Fruit fly (Drosophila melanogaster) whole organism, embryonic: ENCODE results near the gene sol.

Experiments
- ATbp ChIP-seq: fragments of 200-800 bp; sonication (Bioruptor generic); optimal IDR thresholded peaks from 2 replicates; lab custom pipeline; 2017; ENCODE audit warnings: missing biosample characterization, mild to moderate bottlenecking, missing genetic modification characterization, missing genetic modification reagents
- B-H1 ChIP-seq: fragments of 200-800 bp; sonication (Bioruptor generic); IDR thresholded peaks from 3 replicates; pipeline ENCODE4 v1.3.6; 2022; ENCODE audit warnings: missing biosample characterization, missing genetic modification characterization
- B-H2 ChIP-seq: fragments of 200-800 bp; sonication (Bioruptor generic); optimal IDR thresholded peaks from 2 replicates; lab custom pipeline; 2018; ENCODE audit warnings: missing biosample characterization, mild to moderate bottlenecking, missing genetic modification characterization
- Blimp-1 ChIP-seq: fragments of 200-800 bp; sonication (Bioruptor generic); optimal IDR thresholded peaks from 3 replicates; lab custom pipeline; 2018; ENCODE audit warnings: missing biosample characterization, missing genetic modification characterization, mild to moderate bottlenecking, moderate library complexity, missing genetic modification reagents
- CG10267 ChIP-seq: fragments of 200-800 bp; sonication (Bioruptor generic); optimal IDR thresholded peaks from 2 replicates; lab custom pipeline; 2018; ENCODE audit warnings: missing biosample characterization, mild to moderate bottlenecking, missing genetic modification characterization, moderate library complexity
- CG10543 ChIP-seq: fragments of 200-800 bp; sonication (Bioruptor generic); optimal IDR thresholded peaks from 3 replicates; lab custom pipeline; 2017; ENCODE audit warnings: missing biosample characterization, mild to moderate bottlenecking, missing genetic modification characterization, moderate library complexity
- CG10565 ChIP-seq: fragments of 200-800 bp; sonication (Bioruptor generic); optimal IDR thresholded peaks from 3 replicates; lab custom pipeline; 2016; ENCODE audit warnings: missing biosample characterization, mild to moderate bottlenecking, missing genetic modification characterization
- CG11247 ChIP-seq: fragments of 200-800 bp; sonication (Bioruptor generic); IDR thresholded peaks from 2 replicates; pipeline ENCODE4 v1.3.6; 2022; ENCODE audit warnings: missing biosample characterization, missing genetic modification characterization
- CG12219 ChIP-seq: fragments of 200-800 bp; sonication (Bioruptor generic); optimal IDR thresholded peaks from 3 replicates; lab custom pipeline; 2018; ENCODE audit warnings: missing biosample characterization, mild to moderate bottlenecking, missing genetic modification characterization
- CG13624 ChIP-seq: fragments of 200-800 bp; sonication (Bioruptor generic); optimal IDR thresholded peaks from 2 replicates; lab custom pipeline; 2016; ENCODE audit warnings: missing biosample characterization, missing genetic modification characterization
- CG15479 ChIP-seq: fragments of 200-800 bp; sonication (Bioruptor generic); optimal IDR thresholded peaks from 3 replicates; lab custom pipeline; 2019; ENCODE audit warnings: missing biosample characterization, mild to moderate bottlenecking, missing genetic modification characterization, moderate library complexity
- CG16779 ChIP-seq: fragments of 200-800 bp; sonication (Bioruptor generic); IDR thresholded peaks from 2 replicates; pipeline ENCODE4 v1.3.6; 2022; ENCODE audit warnings: missing biosample characterization, missing genetic modification characterization
- CG17568 ChIP-seq: fragments of 200-800 bp; sonication (Bioruptor generic); optimal IDR thresholded peaks from 2 replicates; lab custom pipeline; 2018; ENCODE audit warnings: missing biosample characterization, mild to moderate bottlenecking, missing genetic modification characterization, moderate library complexity
- CG18764 ChIP-seq: fragments of 200-800 bp; sonication (Bioruptor generic); optimal IDR thresholded peaks from 3 replicates; lab custom pipeline; 2016; ENCODE audit warnings: missing biosample characterization, missing genetic modification characterization
- CG32772 ChIP-seq: fragments of 200-800 bp; sonication (Bioruptor generic); IDR thresholded peaks from 2 replicates; pipeline ENCODE4 v1.3.6; 2022; ENCODE audit warnings: missing biosample characterization, missing genetic modification characterization
- CG3838 ChIP-seq: fragments of 200-800 bp; sonication (Bioruptor generic); optimal IDR thresholded peaks from 3 replicates; lab custom pipeline; 2016; ENCODE audit warnings: missing biosample characterization, missing genetic modification characterization
- CG4820 ChIP-seq: fragments of 200-800 bp; sonication (Bioruptor generic); optimal IDR thresholded peaks from 3 replicates; lab custom pipeline; 2016; ENCODE audit warnings: missing biosample characterization, missing genetic modification characterization
- CG6813 ChIP-seq: fragments of 200-800 bp; sonication (Bioruptor generic); optimal IDR thresholded peaks from 2 replicates; lab custom pipeline; 2017; ENCODE audit warnings: missing biosample characterization, missing genetic modification characterization, mild to moderate bottlenecking, moderate library complexity, missing genetic modification reagents
- CG7786 ChIP-seq: fragments of 200-800 bp; sonication (Bioruptor generic); optimal IDR thresholded peaks from 2 replicates; lab custom pipeline; 2016; ENCODE audit warnings: missing biosample characterization, missing genetic modification characterization
- CG8359 ChIP-seq: fragments of 200-800 bp; sonication (Bioruptor generic); optimal IDR thresholded peaks from 2 replicates; lab custom pipeline; 2017; ENCODE audit warnings: missing biosample characterization, mild to moderate bottlenecking, missing genetic modification characterization, borderline replicate concordance
- CG8478 ChIP-seq: fragments of >200 bp; optimal IDR thresholded peaks from 2 replicates; lab custom pipeline; 2018
- D19A ChIP-seq: fragments of 200-800 bp; optimal IDR thresholded peaks from 3 replicates; lab custom pipeline; 2019; ENCODE audit warnings: missing biosample characterization, mild to moderate bottlenecking, missing genetic modification characterization, moderate library complexity
- Deaf1 ChIP-seq: fragments of 200-800 bp; optimal IDR thresholded peaks from 3 replicates; lab custom pipeline; 2019; ENCODE audit warnings: missing biosample characterization, mild to moderate bottlenecking, missing genetic modification characterization, moderate library complexity
- E2f2 ChIP-seq: fragments of 200-800 bp; sonication (Bioruptor generic); IDR thresholded peaks from 2 replicates; pipeline ENCODE4 v1.3.6; 2022; ENCODE audit warnings: missing biosample characterization, missing genetic modification characterization
- Hsf ChIP-seq: fragments of 200-800 bp; sonication (Bioruptor generic); optimal IDR thresholded peaks from 3 replicates; lab custom pipeline; 2016; ENCODE audit warnings: missing biosample characterization, missing genetic modification characterization
- MTF-1 ChIP-seq: fragments of 200-800 bp; sonication (Bioruptor generic); optimal IDR thresholded peaks from 2 replicates; lab custom pipeline; 2018; ENCODE audit warnings: missing biosample characterization, mild to moderate bottlenecking, missing genetic modification characterization, borderline replicate concordance
- NK7.1 ChIP-seq: fragments of 200-800 bp; sonication (Bioruptor generic); optimal IDR thresholded peaks from 3 replicates; lab custom pipeline; 2016; ENCODE audit warnings: missing biosample characterization, missing genetic modification characterization
- Sox100B ChIP-seq: fragments of 200-800 bp; sonication (Bioruptor generic); optimal IDR thresholded peaks from 3 replicates; lab custom pipeline; 2018; ENCODE audit warnings: missing biosample characterization, mild to moderate bottlenecking, missing genetic modification characterization
- ara ChIP-seq: fragments of 200-800 bp; sonication (Bioruptor generic); IDR thresholded peaks from 2 replicates; pipeline ENCODE4 v1.3.6; 2022; ENCODE audit warnings: missing biosample characterization, missing genetic modification characterization
- ci ChIP-seq: fragments of 200-800 bp; sonication (Bioruptor generic); IDR thresholded peaks from 3 replicates; pipeline ENCODE4 v1.3.6; 2022; ENCODE audit warnings: missing biosample characterization, missing genetic modification characterization
- crc ChIP-seq: fragments of 200-800 bp; sonication (Bioruptor generic); optimal IDR thresholded peaks from 2 replicates; lab custom pipeline; 2016; ENCODE audit warnings: missing biosample characterization, missing genetic modification characterization
- croc ChIP-seq: fragments of 200-800 bp; sonication (Bioruptor generic); conservative IDR thresholded peaks from 3 replicates; pipeline ENCODE4 v1.3.6; 2022; ENCODE audit warnings: missing biosample characterization, missing genetic modification characterization
- danr ChIP-seq: fragments of 200-800 bp; sonication (Bioruptor generic); IDR thresholded peaks from 2 replicates; pipeline ENCODE4 v1.3.6; 2022; ENCODE audit warnings: missing biosample characterization, missing genetic modification characterization
- dm ChIP-seq: fragments of 200-800 bp; sonication (Bioruptor generic); optimal IDR thresholded peaks from 3 replicates; lab custom pipeline; 2016; ENCODE audit warnings: missing biosample characterization, missing genetic modification characterization
- dysf ChIP-seq: fragments of 200-800 bp; sonication (Bioruptor generic); IDR thresholded peaks from 3 replicates; pipeline ENCODE4 v1.3.6; 2022; ENCODE audit warnings: missing biosample characterization, missing genetic modification characterization
- ftz-f1 ChIP-seq: fragments of 200-800 bp; sonication (Bioruptor generic); optimal IDR thresholded peaks from 2 replicates; lab custom pipeline; 2016; ENCODE audit warnings: missing biosample characterization, missing genetic modification characterization
- gro ChIP-seq: fragments of 200-800 bp; sonication (Bioruptor generic); optimal IDR thresholded peaks from 2 replicates; lab custom pipeline; 2016; ENCODE audit warnings: missing biosample characterization, missing genetic modification characterization
- ham ChIP-seq: fragments of 200-800 bp; sonication (Bioruptor generic); IDR thresholded peaks from 2 replicates; pipeline ENCODE4 v1.3.6; 2022; ENCODE audit warnings: missing biosample characterization, missing genetic modification characterization
- hkb ChIP-seq, 2 experiments: fragments of 200-800 bp in 1 of 2; fragments of >200 bp in 1 of 2; sonication (Bioruptor generic) in 1 of 2; IDR thresholded peaks in 1 of 2; optimal IDR thresholded peaks in 1 of 2; 2 replicates each; pipeline versions ENCODE4 v1.3.6 to Lab custom; 2017 to 2022; ENCODE audit warnings: missing biosample characterization in 1 of 2, missing genetic modification characterization in 1 of 2
- knrl ChIP-seq: fragments of 200-800 bp; sonication (Bioruptor generic); IDR thresholded peaks from 3 replicates; pipeline ENCODE4 v1.3.6; 2022; ENCODE audit warnings: missing biosample characterization, missing genetic modification characterization; ENCODE audit not compliant: partially characterized antibody
- lbe ChIP-seq: fragments of 200-800 bp; sonication (Bioruptor generic); optimal IDR thresholded peaks from 2 replicates; lab custom pipeline; 2016; ENCODE audit warnings: missing biosample characterization, mild to moderate bottlenecking, missing genetic modification characterization
- lov ChIP-seq, 2 experiments: fragments of 200-800 bp in 1 of 2; fragments of >200 bp in 1 of 2; sonication (Bioruptor generic) in 1 of 2; IDR thresholded peaks in 1 of 2; optimal IDR thresholded peaks in 1 of 2; 2 replicates in 1 of 2; 3 replicates in 1 of 2; pipeline versions ENCODE4 v1.3.6 to Lab custom; 2017 to 2022; ENCODE audit warnings: missing biosample characterization in 1 of 2, missing genetic modification characterization in 1 of 2
- org-1 ChIP-seq: fragments of 200-800 bp; sonication (Bioruptor generic); optimal IDR thresholded peaks from 2 replicates; lab custom pipeline; 2017; ENCODE audit warnings: missing biosample characterization, missing genetic modification characterization
- otp ChIP-seq: fragments of 200-800 bp; sonication (Bioruptor generic); IDR thresholded peaks from 3 replicates; pipeline ENCODE4, ENCODE4 v1.3.6; 2022; ENCODE audit warnings: missing biosample characterization, missing genetic modification characterization
- p53 ChIP-seq: fragments of 200-800 bp; sonication (Bioruptor generic); optimal IDR thresholded peaks from 2 replicates; lab custom pipeline; 2016; ENCODE audit warnings: missing biosample characterization, missing genetic modification characterization
- pho ChIP-seq: fragments of 200-800 bp; sonication (Bioruptor generic); optimal IDR thresholded peaks from 2 replicates; lab custom pipeline; 2016; ENCODE audit warnings: missing biosample characterization, missing genetic modification characterization
- pnt ChIP-seq: fragments of 200-800 bp; sonication (Bioruptor generic); optimal IDR thresholded peaks from 3 replicates; lab custom pipeline; 2016; ENCODE audit warnings: missing biosample characterization, missing genetic modification characterization
- ro ChIP-seq: fragments of 200-800 bp; sonication (Bioruptor generic); IDR thresholded peaks from 2 replicates; pipeline ENCODE4 v1.3.6; 2022; ENCODE audit warnings: missing biosample characterization, missing genetic modification characterization
- run ChIP-seq: fragments of 200-800 bp; sonication (Bioruptor generic); optimal IDR thresholded peaks from 3 replicates; lab custom pipeline; 2018; ENCODE audit warnings: missing biosample characterization, mild to moderate bottlenecking, missing genetic modification characterization
- ttk ChIP-seq: fragments of 200-800 bp; sonication (Bioruptor generic); IDR thresholded peaks from 2 replicates; pipeline ENCODE4 v2.1.2; 2022; ENCODE audit warnings: missing biosample characterization, missing genetic modification characterization

sol gene

DNA sequence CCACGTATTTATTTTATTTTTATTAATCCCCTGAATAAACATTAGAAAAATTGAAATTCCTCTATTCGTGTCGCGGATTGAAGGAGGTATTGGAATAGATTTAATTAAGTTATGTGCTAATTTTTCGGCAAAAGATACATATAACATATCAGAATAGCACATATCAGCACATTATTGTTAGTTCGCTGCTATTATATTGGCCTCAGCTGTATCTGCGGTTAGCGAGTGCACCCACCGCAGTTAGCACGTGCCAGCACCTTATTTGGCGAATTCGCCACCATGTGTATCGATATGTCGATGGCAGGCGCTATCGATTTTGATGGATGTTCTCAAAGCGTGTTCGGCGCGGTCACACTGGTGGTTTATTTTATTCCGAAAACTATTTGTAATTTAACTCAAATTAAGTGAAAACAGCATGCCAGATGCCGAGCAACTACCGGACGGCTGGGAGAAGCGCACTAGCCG, 5.0 kb upstream of the sol start, which contains the start of gene dod (continued):
- no peak for TF ChIP-seq CG4820
- TF ChIP-seq CG17568, result no peak
- TF ChIP-seq CG16779, result no peak
- TF ChIP-seq crc (GFP tag; lab: Kevin White, UChicago), result no peak
- TF ChIP-seq lbe (GFP tag; lab: Kevin White, UChicago), result no peak
- peak; percentile 30 for TF ChIP-seq Hsf (GFP tag; lab: Kevin White, UChicago)
- peak; percentile 80 for TF ChIP-seq dm (GFP tag; lab: Kevin White, UChicago)
- no peak for TF ChIP-seq NK7.1
- TF ChIP-seq Sox100B (GFP tag; lab: Kevin White, UChicago), result no peak
- peak; percentile 17; the same call in 1 of the 2 replicates for TF ChIP-seq ttk
- peak; percentile 61 for TF ChIP-seq CG13624 (GFP tag; lab: Kevin White, UChicago)
- peak; percentile 49; the same call in 1 of the 3 replicates for TF ChIP-seq dysf
- no peak for TF ChIP-seq ATbp (GFP tag; lab: Kevin White, UChicago)
- 0 out of 2 replicates have a peak, but pooled peaks have one; percentile 30 for TF ChIP-seq CG11247
- TF ChIP-seq otp, result peak; percentile 35; the same call in 2 of the 3 replicates
- TF ChIP-seq CG8359 (GFP tag; lab: Kevin White, UChicago), result no peak
- TF ChIP-seq CG10565, result no peak
- TF ChIP-seq pnt (GFP tag; lab: Kevin White, UChicago), result no peak
- TF ChIP-seq D19A, result no peak
- no peak for TF ChIP-seq CG6813 (GFP tag; lab: Kevin White, UChicago)
- peak; percentile 37 for TF ChIP-seq CG12219 (GFP tag; lab: Kevin White, UChicago)
- no peak for TF ChIP-seq CG32772 (GFP tag; lab: Robert Waterston, UW)
- no peak for TF ChIP-seq p53 (GFP tag; lab: Kevin White, UChicago)
- TF ChIP-seq CG15479, result no peak
- TF ChIP-seq ci (GFP tag; lab: Robert Waterston, UW), result peak; percentile 78
- TF ChIP-seq ara, result peak; percentile 39; the same call in 1 of the 2 replicates
- TF ChIP-seq ftz-f1, result peak; percentile 9
- no peak for TF ChIP-seq danr (GFP tag; lab: Robert Waterston, UW)
- peak; percentile 77 for TF ChIP-seq knrl
- TF ChIP-seq CG3838 (GFP tag; lab: Kevin White, UChicago), result no peak
- TF ChIP-seq croc, result no peak; the same call in 2 of the 3 replicates
- TF ChIP-seq hkb (optimal IDR thresholded peaks at IDR 0.05; lab: Kevin White, UChicago), result no peak
- peak; percentile 41; the same call in 1 of the 2 replicates for TF ChIP-seq hkb (GFP tag; IDR thresholded peaks at IDR 0.05; lab: Robert Waterston, UW)
- no peak for TF ChIP-seq CG8478 (lab: Kevin White, UChicago)
- peak; percentile 25 for TF ChIP-seq org-1 (GFP tag; lab: Kevin White, UChicago)
- TF ChIP-seq lov (optimal IDR thresholded peaks at IDR 0.05; lab: Kevin White, UChicago), result no peak
- no peak for TF ChIP-seq lov (GFP tag; IDR thresholded peaks at IDR 0.05; lab: Robert Waterston, UW)
- TF ChIP-seq CG18764 (GFP tag; lab: Kevin White, UChicago), result no peak
- TF ChIP-seq ham, result no peak
- TF ChIP-seq ro (GFP tag; lab: Robert Waterston, UW), result no peak
- TF ChIP-seq gro, result peak; percentile 55
- peak; percentile 17 for TF ChIP-seq MTF-1
- TF ChIP-seq Blimp-1 (GFP tag; lab: Kevin White, UChicago), result no peak
- TF ChIP-seq run (tag; lab: Kevin White, UChicago), result peak; percentile 29
- peak; percentile 47 for TF ChIP-seq B-H2 (GFP tag; lab: Kevin White, UChicago)
- peak; percentile 50 for TF ChIP-seq CG7786 (GFP tag; lab: Kevin White, UChicago)
- TF ChIP-seq pho (GFP tag; lab: Kevin White, UChicago), result peak; percentile 63
- TF ChIP-seq B-H1, result no peak
- peak; percentile 54 for TF ChIP-seq E2f2 (GFP tag; lab: Robert Waterston, UW)
- TF ChIP-seq Deaf1, result peak; percentile 19
- TF ChIP-seq CG10543 (GFP tag; lab: Kevin White, UChicago), result no peak
- TF ChIP-seq CG10267 (tag; lab: Kevin White, UChicago), result peak; percentile 59
